Worm (Caenorhabditis elegans) whole organism, early embryonic: ENCODE measurements around the gene bra-1.

ENCODE experiments used
- B0310.2 ChIP-seq: sonication (generic microtip); optimal IDR thresholded peaks from 2 replicates; lab custom pipeline; 2016; ENCODE audit warnings: mild to moderate bottlenecking, missing genetic modification characterization, missing compliant biosample characterization
- F13C5.2 ChIP-seq: sonication (generic microtip); optimal IDR thresholded peaks from 2 replicates; lab custom pipeline; 2017; ENCODE audit warnings: mild to moderate bottlenecking, missing genetic modification characterization, inconsistent platforms, missing compliant biosample characterization
- aly-1 ChIP-seq: sonication (generic microtip); optimal IDR thresholded peaks from 2 replicates; lab custom pipeline; 2016; ENCODE audit warnings: missing genetic modification characterization, missing compliant biosample characterization
- ama-1 ChIP-seq: fragments of 150-350 bp; optimal IDR thresholded peaks from 2 replicates; lab custom pipeline; 2014
- ceh-13 ChIP-seq: fragments of 200-800 bp; sonication (Bioruptor generic); optimal IDR thresholded peaks from 2 replicates; lab custom pipeline; 2018; ENCODE audit warnings: mild to moderate bottlenecking, missing genetic modification characterization, missing compliant biosample characterization
- ceh-36 ChIP-seq: sonication (generic microtip); optimal IDR thresholded peaks from 2 replicates; lab custom pipeline; 2016; ENCODE audit warnings: missing genetic modification characterization, inconsistent platforms, missing compliant biosample characterization
- ets-7 ChIP-seq: sonication (generic microtip); optimal IDR thresholded peaks from 2 replicates; lab custom pipeline; 2016; ENCODE audit warnings: missing genotype, missing genetic modification characterization, missing compliant biosample characterization
- flt-1 ChIP-seq: fragments of 200-800 bp; sonication (Bioruptor generic); IDR thresholded peaks from 2 replicates; pipeline ENCODE4 v1.3.6; 2022; ENCODE audit warnings: missing genetic modification characterization, missing compliant biosample characterization
- hmbx-1 ChIP-seq: sonication (generic microtip); optimal IDR thresholded peaks from 2 replicates; lab custom pipeline; 2016; ENCODE audit warnings: mild to moderate bottlenecking, missing genetic modification characterization, missing compliant biosample characterization
- hmg-4 ChIP-seq: fragments of 200-800 bp; sonication (Bioruptor generic); optimal IDR thresholded peaks from 2 replicates; lab custom pipeline; 2018; ENCODE audit warnings: mild to moderate bottlenecking, missing genetic modification characterization, missing compliant biosample characterization
- hnd-1 ChIP-seq: sonication (generic microtip); optimal IDR thresholded peaks from 2 replicates; lab custom pipeline; 2016; ENCODE audit warnings: missing genetic modification characterization, missing compliant biosample characterization
- pes-1 ChIP-seq: fragments of 200-800 bp; sonication (Bioruptor generic); IDR thresholded peaks from 2 replicates; pipeline ENCODE4 v1.3.6; 2022; ENCODE audit warnings: missing genetic modification reagents, missing genetic modification characterization, missing compliant biosample characterization
- scrt-1 ChIP-seq: fragments of 200-800 bp; sonication (Bioruptor generic); IDR thresholded peaks from 2 replicates; pipeline ENCODE4 v1.3.6; 2022; ENCODE audit warnings: missing genetic modification characterization, missing compliant biosample characterization
- sea-1 ChIP-seq: fragments of 200-800 bp; sonication (Bioruptor generic); conservative IDR thresholded peaks from 2 replicates; pipeline ENCODE4 v1.3.6; 2022; ENCODE audit warnings: missing genetic modification characterization, missing compliant biosample characterization
- tbx-11 ChIP-seq: fragments of 200-800 bp; sonication (Bioruptor generic); IDR thresholded peaks from 2 replicates; pipeline ENCODE4 v1.3.6; 2022; ENCODE audit warnings: missing genetic modification characterization, missing compliant biosample characterization
- tbx-37 ChIP-seq: fragments of 200-800 bp; sonication (Bioruptor generic); conservative IDR thresholded peaks from 2 replicates; pipeline ENCODE4 v1.3.6; 2022; ENCODE audit warnings: missing genetic modification reagents, missing genetic modification characterization, missing compliant biosample characterization
- tra-4 ChIP-seq: sonication (generic microtip); optimal IDR thresholded peaks from 2 replicates; lab custom pipeline; 2017; ENCODE audit warnings: missing genetic modification characterization, missing compliant biosample characterization

bra-1 gene

ce11 chrX:13566436-13566835, 31.8 kb upstream of the bra-1 start, which contains the start of gene R01E6.2:
Gene R01E6.2, minus strand, starts transcription at chrX:13566536.
- TF ChIP-seq ama-1 (lab: Kevin White, UChicago) (no peak), pes-1 (GFP tag; lab: Robert Waterston, UW) (no peak), hnd-1 (tag; lab: Kevin White, UChicago) (no peak), hmg-4 (GFP tag; lab: Kevin White, UChicago) (no peak), aly-1 (no peak), ets-7 (tag; lab: Kevin White, UChicago) (no peak), flt-1 (GFP tag; lab: Robert Waterston, UW) (no peak), tbx-37 (no peak), F13C5.2 (no peak), hmbx-1 (no peak), tra-4 (tag; lab: Kevin White, UChicago) (no peak)

ce11 chrX:13569854-13570253, 28.4 kb upstream of the bra-1 start, which contains the start of gene R01E6.7:
Gene R01E6.7, minus strand, starts transcription at chrX:13569954.
- no peak for TF ChIP-seq ama-1 (lab: Kevin White, UChicago)
- TF ChIP-seq ceh-13, result no peak
- TF ChIP-seq F13C5.2, result no peak
- no peak for TF ChIP-seq pes-1 (GFP tag; lab: Robert Waterston, UW)
- no peak for TF ChIP-seq ets-7 (tag; lab: Kevin White, UChicago)
- no peak for TF ChIP-seq tra-4 (tag; lab: Kevin White, UChicago)
- no peak for TF ChIP-seq tbx-11 (GFP tag; lab: Robert Waterston, UW)
- TF ChIP-seq sea-1 (GFP tag; lab: Robert Waterston, UW), result no peak
- TF ChIP-seq hmbx-1, result no peak
- no peak for TF ChIP-seq B0310.2
- TF ChIP-seq flt-1 (GFP tag; lab: Robert Waterston, UW), result no peak
- no peak for TF ChIP-seq ceh-36
- TF ChIP-seq hnd-1 (tag; lab: Kevin White, UChicago), result no peak
- TF ChIP-seq tbx-37, result no peak

- TF ChIP-seq ceh-36 (peak; percentile 5), ama-1 (lab: Kevin White, UChicago) (no peak)
Measured at ce11 chrX:13574029-13574428, 24.2 kb upstream of the bra-1 start.

- TF ChIP-seq F13C5.2 (no peak), ceh-13 (no peak), scrt-1 (GFP tag; lab: Robert Waterston, UW) (no peak)
Measured at ce11 chrX:13578483-13578882, 19.8 kb upstream of the bra-1 start, which contains the start of gene F54B11.11. Gene F54B11.11, plus strand, starts transcription at chrX:13578783.

ce11 chrX:13581820-13582219, 16.4 kb upstream of the bra-1 start, which contains the start of gene F54B11.10:
Gene F54B11.10, plus strand, starts transcription at chrX:13582120.
- TF ChIP-seq tbx-37 (no peak), ceh-13 (no peak), sea-1 (GFP tag; lab: Robert Waterston, UW) (no peak), tra-4 (tag; lab: Kevin White, UChicago) (no peak), aly-1 (no peak), hmg-4 (GFP tag; lab: Kevin White, UChicago) (no peak), B0310.2 (no peak), pes-1 (GFP tag; lab: Robert Waterston, UW) (no peak), ama-1 (lab: Kevin White, UChicago) (no peak), tbx-11 (GFP tag; lab: Robert Waterston, UW) (no peak), hmbx-1 (no peak), ceh-36 (no peak), flt-1 (GFP tag; lab: Robert Waterston, UW) (no peak), hnd-1 (tag; lab: Kevin White, UChicago) (no peak), F13C5.2 (no peak), ets-7 (tag; lab: Kevin White, UChicago) (no peak), scrt-1 (GFP tag; lab: Robert Waterston, UW) (no peak)

- peak; percentile 61 for TF ChIP-seq aly-1
- TF ChIP-seq B0310.2, result no peak
- TF ChIP-seq ceh-13, result no peak
- TF ChIP-seq hmg-4 (GFP tag; lab: Kevin White, UChicago), result peak; percentile 74
- no peak for TF ChIP-seq flt-1 (GFP tag; lab: Robert Waterston, UW)
- TF ChIP-seq hmbx-1, result no peak
- TF ChIP-seq hnd-1 (tag; lab: Kevin White, UChicago), result no peak
- no peak for TF ChIP-seq scrt-1 (GFP tag; lab: Robert Waterston, UW)
- TF ChIP-seq pes-1 (GFP tag; lab: Robert Waterston, UW), result no peak
- no peak for TF ChIP-seq ceh-36
- peak; percentile 18 for TF ChIP-seq ets-7 (tag; lab: Kevin White, UChicago)
- no peak for TF ChIP-seq tbx-37
- no peak for TF ChIP-seq sea-1 (GFP tag; lab: Robert Waterston, UW)
- no peak for TF ChIP-seq ama-1 (lab: Kevin White, UChicago)
- no peak for TF ChIP-seq F13C5.2
- no peak for TF ChIP-seq tra-4 (tag; lab: Kevin White, UChicago)
- no peak for TF ChIP-seq tbx-11 (GFP tag; lab: Robert Waterston, UW)
Measured at ce11 chrX:13583895-13584344, 14.3 kb upstream of the bra-1 start.

- TF ChIP-seq pes-1 (GFP tag; lab: Robert Waterston, UW), result peak; percentile 63; the same call in 1 of the 2 replicates
- peak; percentile 4 for TF ChIP-seq hmg-4 (GFP tag; lab: Kevin White, UChicago)
- TF ChIP-seq scrt-1 (GFP tag; lab: Robert Waterston, UW), result no peak
Measured at ce11 chrX:13584725-13585371, 13.4 kb upstream of the bra-1 start, which contains the start of gene unc-84. Gene unc-84, plus strand, starts transcription at chrX:13584775.

ce11 chrX:13589735-13590134, 8.5 kb upstream of the bra-1 start, which contains the start of gene col-9:
Gene col-9, plus strand, starts transcription at chrX:13590035.
- TF ChIP-seq sea-1 (GFP tag; lab: Robert Waterston, UW), result no peak
- no peak for TF ChIP-seq hmg-4 (GFP tag; lab: Kevin White, UChicago)
- no peak for TF ChIP-seq hmbx-1
- no peak for TF ChIP-seq B0310.2
- TF ChIP-seq ceh-36, result no peak
- no peak for TF ChIP-seq ama-1 (lab: Kevin White, UChicago)
- TF ChIP-seq tra-4 (tag; lab: Kevin White, UChicago), result no peak
- TF ChIP-seq tbx-37, result no peak
- TF ChIP-seq F13C5.2, result no peak
- TF ChIP-seq scrt-1 (GFP tag; lab: Robert Waterston, UW), result no peak
- no peak for TF ChIP-seq hnd-1 (tag; lab: Kevin White, UChicago)
- TF ChIP-seq ceh-13, result no peak
- no peak for TF ChIP-seq pes-1 (GFP tag; lab: Robert Waterston, UW)
